Fruit fly (Drosophila melanogaster) whole organism, embryonic: ENCODE results near the gene CG33511.

Source experiments
- B-H1 ChIP-seq: fragments of 200-800 bp; sonication (Bioruptor generic); IDR thresholded peaks from 3 replicates; pipeline ENCODE4 v1.3.6; 2022; ENCODE audit warnings: missing biosample characterization, missing genetic modification characterization
- BEAF-32 ChIP-seq: fragments of 200-800 bp; sonication (Bioruptor generic); optimal IDR thresholded peaks from 3 replicates; lab custom pipeline; 2017; ENCODE audit warnings: missing biosample characterization, missing genetic modification characterization, mild to moderate bottlenecking, moderate library complexity, missing genetic modification reagents
- Blimp-1 ChIP-seq: fragments of 200-800 bp; sonication (Bioruptor generic); optimal IDR thresholded peaks from 3 replicates; lab custom pipeline; 2018; ENCODE audit warnings: missing biosample characterization, missing genetic modification characterization, mild to moderate bottlenecking, moderate library complexity, missing genetic modification reagents
- CG10209 ChIP-seq: fragments of 200-800 bp; sonication (Bioruptor generic); optimal IDR thresholded peaks from 3 replicates; lab custom pipeline; 2017; ENCODE audit warnings: missing biosample characterization, mild to moderate bottlenecking, missing genetic modification characterization, missing genetic modification reagents
- CG10267 ChIP-seq: fragments of 200-800 bp; sonication (Bioruptor generic); optimal IDR thresholded peaks from 2 replicates; lab custom pipeline; 2018; ENCODE audit warnings: missing biosample characterization, mild to moderate bottlenecking, missing genetic modification characterization, moderate library complexity
- CG10366 ChIP-seq: fragments of 200-800 bp; sonication (Bioruptor generic); IDR thresholded peaks from 2 replicates; pipeline ENCODE4 v1.3.6; 2022; ENCODE audit warnings: missing biosample characterization, missing genetic modification characterization
- CG1233 ChIP-seq: fragments of 200-800 bp; sonication (Bioruptor generic); optimal IDR thresholded peaks from 4 replicates; lab custom pipeline; 2018; ENCODE audit warnings: missing biosample characterization, mild to moderate bottlenecking, missing genetic modification characterization
- CG13296 ChIP-seq: fragments of 200-800 bp; sonication (Bioruptor generic); optimal IDR thresholded peaks from 3 replicates; lab custom pipeline; 2018; ENCODE audit warnings: missing biosample characterization, mild to moderate bottlenecking, missing genetic modification characterization
- CG13894 ChIP-seq: fragments of 200-800 bp; sonication (Bioruptor generic); optimal IDR thresholded peaks from 3 replicates; lab custom pipeline; 2018; ENCODE audit warnings: missing biosample characterization, mild to moderate bottlenecking, missing genetic modification characterization, moderate library complexity
- CG14050 ChIP-seq: fragments of 200-800 bp; sonication (Bioruptor generic); IDR thresholded peaks from 3 replicates; pipeline ENCODE4 v1.3.6; 2022; ENCODE audit warnings: missing biosample characterization, missing genetic modification characterization
- CG17359 ChIP-seq: fragments of 200-800 bp; sonication (Bioruptor generic); optimal IDR thresholded peaks from 3 replicates; lab custom pipeline; 2018; ENCODE audit warnings: missing biosample characterization, mild to moderate bottlenecking, missing genetic modification characterization, moderate library complexity
- CG18262 ChIP-seq: fragments of 200-800 bp; optimal IDR thresholded peaks from 3 replicates; lab custom pipeline; 2019; ENCODE audit warnings: missing biosample characterization, mild to moderate bottlenecking, missing genetic modification characterization, moderate library complexity
- CG31441 ChIP-seq: fragments of 200-800 bp; sonication (Bioruptor generic); IDR thresholded peaks from 2 replicates; pipeline ENCODE4 v1.3.6; 2022; ENCODE audit warnings: missing biosample characterization, missing genetic modification characterization
- CG3995 ChIP-seq: fragments of 200-800 bp; sonication (Bioruptor generic); optimal IDR thresholded peaks from 3 replicates; lab custom pipeline; 2016; ENCODE audit warnings: missing biosample characterization, missing genetic modification characterization
- CG4360 ChIP-seq: fragments of 200-800 bp; sonication (Bioruptor generic); IDR thresholded peaks from 2 replicates; pipeline ENCODE4 v1.3.6; 2022; ENCODE audit warnings: missing biosample characterization, missing genetic modification characterization
- CG6765 ChIP-seq: fragments of 200-800 bp; sonication (Bioruptor generic); optimal IDR thresholded peaks from 3 replicates; lab custom pipeline; 2017; ENCODE audit warnings: missing biosample characterization, mild to moderate bottlenecking, missing genetic modification characterization
- CG7745 ChIP-seq: fragments of 200-800 bp; sonication (Bioruptor generic); optimal IDR thresholded peaks from 2 replicates; lab custom pipeline; 2018; ENCODE audit warnings: missing biosample characterization, mild to moderate bottlenecking, missing genetic modification characterization, moderate library complexity
- CG7987 ChIP-seq: fragments of 200-800 bp; sonication (Bioruptor generic); optimal IDR thresholded peaks from 2 replicates; lab custom pipeline; 2018; ENCODE audit warnings: missing biosample characterization, mild to moderate bottlenecking, missing genetic modification characterization, moderate library complexity
- CG8765 ChIP-seq: fragments of 200-800 bp; sonication (Bioruptor generic); IDR thresholded peaks from 2 replicates; pipeline ENCODE4 v1.3.6; 2022; ENCODE audit warnings: missing biosample characterization, missing genetic modification characterization
- CG8924 ChIP-seq: fragments of 200-800 bp; optimal IDR thresholded peaks from 3 replicates; lab custom pipeline; 2019; ENCODE audit warnings: missing biosample characterization, mild to moderate bottlenecking, missing genetic modification characterization, moderate library complexity
- CG9876 ChIP-seq: fragments of 200-800 bp; sonication (Bioruptor generic); optimal IDR thresholded peaks from 2 replicates; lab custom pipeline; 2016; ENCODE audit warnings: missing biosample characterization, missing genetic modification characterization
- CG9932 ChIP-seq: fragments of 200-800 bp; sonication (Bioruptor generic); IDR thresholded peaks from 2 replicates; pipeline ENCODE4 v1.3.6; 2022; ENCODE audit warnings: missing biosample characterization, missing genetic modification characterization
- Drgx ChIP-seq: fragments of 200-800 bp; sonication (Bioruptor generic); IDR thresholded peaks from 2 replicates; pipeline ENCODE4 v1.3.6; 2022; ENCODE audit warnings: missing biosample characterization, missing genetic modification characterization
- HHEX ChIP-seq: fragments of 200-800 bp; sonication (Bioruptor generic); optimal IDR thresholded peaks from 3 replicates; lab custom pipeline; 2017; ENCODE audit warnings: missing biosample characterization, mild to moderate bottlenecking, missing genetic modification characterization, missing genetic modification reagents
- Hr39 ChIP-seq: fragments of >200 bp; optimal IDR thresholded peaks from 2 replicates; lab custom pipeline; 2017
- Lpt ChIP-seq: fragments of >200 bp; optimal IDR thresholded peaks from 2 replicates; lab custom pipeline; 2018; ENCODE audit warnings: missing biosample characterization, missing genetic modification characterization
- Meics ChIP-seq: fragments of 200-800 bp; sonication (Bioruptor generic); optimal IDR thresholded peaks from 2 replicates; lab custom pipeline; 2017; ENCODE audit warnings: missing biosample characterization, mild to moderate bottlenecking, missing genetic modification characterization
- NK7.1 ChIP-seq: fragments of 200-800 bp; sonication (Bioruptor generic); optimal IDR thresholded peaks from 3 replicates; lab custom pipeline; 2016; ENCODE audit warnings: missing biosample characterization, missing genetic modification characterization
- Neu2 ChIP-seq: fragments of 200-800 bp; sonication (Bioruptor generic); optimal IDR thresholded peaks from 3 replicates; lab custom pipeline; 2016; ENCODE audit warnings: missing biosample characterization, missing genetic modification characterization, borderline replicate concordance
- Sry-β ChIP-seq: fragments of 200-800 bp; sonication (Bioruptor generic); optimal IDR thresholded peaks from 2 replicates; lab custom pipeline; 2018; ENCODE audit warnings: missing biosample characterization, mild to moderate bottlenecking, missing genetic modification characterization, moderate library complexity
- Xrp1 ChIP-seq: fragments of 200-800 bp; sonication (Bioruptor generic); IDR thresholded peaks from 2 replicates; pipeline ENCODE4 v1.3.6; 2022; ENCODE audit warnings: missing biosample characterization, missing genetic modification characterization
- ac ChIP-seq: fragments of 200-800 bp; sonication (Bioruptor generic); optimal IDR thresholded peaks from 3 replicates; lab custom pipeline; 2017; ENCODE audit warnings: missing biosample characterization, mild to moderate bottlenecking, missing genetic modification characterization
- az2 ChIP-seq: fragments of 200-800 bp; sonication (Bioruptor generic); optimal IDR thresholded peaks from 3 replicates; lab custom pipeline; 2016; ENCODE audit warnings: missing biosample characterization, missing genetic modification characterization
- cas ChIP-seq: fragments of 200-800 bp; sonication (Bioruptor generic); IDR thresholded peaks from 2 replicates; pipeline ENCODE4 v1.3.6; 2022; ENCODE audit warnings: missing biosample characterization, missing genetic modification characterization
- chif ChIP-seq, 2 experiments: fragments of 200-800 bp; sonication (Bioruptor generic); optimal IDR thresholded peaks; 3 replicates each; lab custom pipeline; 2016; ENCODE audit warnings: missing biosample characterization in 2 of 2, missing genetic modification characterization in 2 of 2
- chn ChIP-seq: fragments of 200-800 bp; sonication (Bioruptor generic); optimal IDR thresholded peaks from 2 replicates; lab custom pipeline; 2016; ENCODE audit warnings: missing biosample characterization, missing genetic modification characterization
- dmrt11E ChIP-seq: fragments of 200-800 bp; sonication (Bioruptor generic); optimal IDR thresholded peaks from 3 replicates; lab custom pipeline; 2018; ENCODE audit warnings: missing biosample characterization, mild to moderate bottlenecking, missing genetic modification characterization, moderate library complexity
- dmrt99B ChIP-seq: fragments of 200-800 bp; sonication (Bioruptor generic); optimal IDR thresholded peaks from 2 replicates; lab custom pipeline; 2018; ENCODE audit warnings: missing biosample characterization, mild to moderate bottlenecking, missing genetic modification characterization, moderate library complexity
- gro ChIP-seq: fragments of 200-800 bp; sonication (Bioruptor generic); optimal IDR thresholded peaks from 2 replicates; lab custom pipeline; 2016; ENCODE audit warnings: missing biosample characterization, missing genetic modification characterization
- gsb ChIP-seq: fragments of 200-800 bp; sonication (Bioruptor generic); IDR thresholded peaks from 2 replicates; pipeline ENCODE4 v1.3.6; 2022; ENCODE audit warnings: missing biosample characterization, missing genetic modification characterization
- mld ChIP-seq: fragments of 200-800 bp; sonication (Bioruptor generic); IDR thresholded peaks from 3 replicates; pipeline ENCODE4 v1.3.6; 2022; ENCODE audit warnings: missing biosample characterization, missing genetic modification characterization; ENCODE audit not compliant: partially characterized antibody
- pros ChIP-seq: fragments of 200-800 bp; sonication (Bioruptor generic); optimal IDR thresholded peaks from 3 replicates; lab custom pipeline; 2019; ENCODE audit warnings: missing biosample characterization, mild to moderate bottlenecking, missing genetic modification characterization, moderate library complexity
- row ChIP-seq: fragments of 200-800 bp; sonication (Bioruptor generic); IDR thresholded peaks from 3 replicates; pipeline ENCODE4 v1.3.6; 2022; ENCODE audit warnings: missing biosample characterization, missing genetic modification characterization
- scrt ChIP-seq: fragments of 200-800 bp; sonication (Bioruptor generic); optimal IDR thresholded peaks from 2 replicates; lab custom pipeline; 2018; ENCODE audit warnings: missing biosample characterization, mild to moderate bottlenecking, missing genetic modification characterization, moderate library complexity
- sens ChIP-seq: fragments of 200-800 bp; sonication (Bioruptor generic); peaks from one replicate; lab custom pipeline; 2016; ENCODE audit warnings: missing biosample characterization, missing genetic modification characterization
- seq ChIP-seq: fragments of 200-800 bp; sonication (Bioruptor generic); IDR thresholded peaks from 2 replicates; pipeline ENCODE4 v1.3.6; 2022; ENCODE audit warnings: missing biosample characterization, missing genetic modification characterization
- sna ChIP-seq: fragments of 200-800 bp; sonication (Bioruptor generic); IDR thresholded peaks from 2 replicates; pipeline ENCODE4 v1.3.6; 2022; ENCODE audit warnings: missing biosample characterization, missing genetic modification characterization; ENCODE audit not compliant: partially characterized antibody
- trem ChIP-seq: fragments of 200-800 bp; optimal IDR thresholded peaks from 3 replicates; lab custom pipeline; 2019; ENCODE audit warnings: missing biosample characterization, mild to moderate bottlenecking, missing genetic modification characterization, moderate library complexity
- tup ChIP-seq: fragments of 200-800 bp; sonication (Bioruptor generic); optimal IDR thresholded peaks from 2 replicates; lab custom pipeline; 2016; ENCODE audit warnings: missing biosample characterization, mild to moderate bottlenecking, missing genetic modification characterization, moderate library complexity
- zen ChIP-seq: fragments of 200-800 bp; sonication (Bioruptor generic); optimal IDR thresholded peaks from 3 replicates; lab custom pipeline; 2018; ENCODE audit warnings: missing biosample characterization, mild to moderate bottlenecking, missing genetic modification characterization, moderate library complexity

CG33511 gene

DNA sequence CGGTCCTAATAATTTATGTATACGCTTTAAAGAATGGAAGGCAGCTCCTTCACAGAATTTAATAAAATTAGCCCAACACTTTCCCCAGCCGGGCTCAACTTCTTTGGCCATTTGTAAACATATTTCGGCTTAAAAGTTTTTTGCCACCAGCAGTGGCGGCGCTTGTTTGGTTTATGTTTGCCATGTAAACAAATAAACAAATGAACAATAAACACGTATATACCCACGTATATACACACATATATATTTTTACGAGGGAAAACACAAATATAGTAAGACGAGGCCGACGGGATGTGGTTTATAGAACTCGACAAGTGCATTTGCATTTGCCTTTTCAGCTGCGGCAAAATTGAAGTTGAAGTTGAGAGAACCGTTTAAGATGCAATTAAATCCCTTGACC is 44.6 kb downstream of the CG33511 start (continued):
- TF ChIP-seq CG6765 (GFP tag; lab: Kevin White, UChicago) (peak; percentile 59), trem (tag; lab: Kevin White, UChicago) (peak; percentile 38), CG10366 (no peak), CG14050 (GFP tag; lab: Robert Waterston, UW) (no peak), cas (GFP tag; lab: Robert Waterston, UW) (no peak), HHEX (GFP tag; lab: Kevin White, UChicago) (peak; percentile 57), CG10209 (GFP tag; lab: Kevin White, UChicago) (peak; percentile 17), CG13894 (no peak), NK7.1 (no peak), seq (GFP tag; lab: Robert Waterston, UW) (0 out of 2 replicates have a peak, but pooled peaks have one; percentile 11), CG9932 (no peak), sens (GFP tag; lab: Kevin White, UChicago) (peak; percentile 78), CG7745 (tag; lab: Kevin White, UChicago) (peak; percentile 36), dmrt99B (peak; percentile 29), Meics (GFP tag; lab: Kevin White, UChicago) (peak; percentile 54), chif (GFP tag; optimal IDR thresholded peaks at IDR 0.05; lab: Kevin White, UChicago) (peak in 1 of 2 experiments; percentile 6), mld (GFP tag; lab: Robert Waterston, UW) (no peak), Blimp-1 (peak; percentile 77), scrt (peak; percentile 55), BEAF-32 (no peak), CG3995 (GFP tag; lab: Kevin White, UChicago) (no peak), CG13296 (peak; percentile 33), sna (no peak), ac (GFP tag; lab: Kevin White, UChicago) (peak; percentile 39), CG9876 (GFP tag; lab: Kevin White, UChicago) (no peak)

DNA sequence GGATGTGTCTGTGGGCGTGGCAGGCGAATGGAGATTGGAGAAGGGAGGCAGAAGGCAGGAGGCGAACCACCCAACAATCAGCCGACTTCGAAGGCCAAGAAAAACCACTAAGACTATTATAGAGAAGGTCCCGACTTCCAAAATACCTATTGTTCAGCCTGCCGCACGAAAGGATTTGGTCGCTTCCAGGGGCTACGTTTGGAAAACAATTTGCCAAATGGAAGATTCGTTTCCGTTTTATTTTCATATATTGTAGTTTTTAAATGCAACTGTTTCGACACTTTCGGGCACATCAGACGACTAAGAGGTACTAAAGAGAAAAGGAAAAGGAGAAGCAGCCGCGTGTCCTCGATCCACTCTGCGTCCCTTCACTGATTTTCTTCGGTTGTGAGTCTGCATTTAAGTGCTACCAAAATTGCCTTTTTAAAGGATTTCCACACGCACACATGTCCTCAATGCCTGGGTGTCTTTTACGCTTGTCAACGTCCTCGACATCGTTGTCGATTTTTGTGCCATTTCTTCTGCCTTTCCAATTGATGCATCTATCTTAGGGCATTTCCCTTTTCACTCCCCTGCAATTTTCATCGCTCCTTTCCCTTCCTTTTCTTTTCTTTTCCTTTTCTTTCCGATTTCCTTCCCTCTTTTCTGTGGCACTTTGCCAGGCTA is 46.5 kb downstream of the CG33511 start:
- TF ChIP-seq Hr39 (lab: Kevin White, UChicago) (peak; percentile 7), CG17359 (tag; lab: Kevin White, UChicago) (peak; percentile 12), Sry-β (GFP tag; lab: Kevin White, UChicago) (no peak), Drgx (no peak), chn (GFP tag; lab: Kevin White, UChicago) (peak; percentile 19), Neu2 (no peak), zen (tag; lab: Kevin White, UChicago) (peak; percentile 37), Lpt (GFP tag; lab: Kevin White, UChicago) (no peak), CG8924 (tag; lab: Kevin White, UChicago) (no peak), tup (GFP tag; lab: Kevin White, UChicago) (no peak), pros (GFP tag; lab: Kevin White, UChicago) (peak; percentile 70), CG8765 (GFP tag; lab: Robert Waterston, UW) (peak; percentile 42; the same call in 1 of the 2 replicates), B-H1 (GFP tag; lab: Robert Waterston, UW) (no peak), Blimp-1 (peak; percentile 0), CG31441 (no peak; the same call in 1 of the 2 replicates), CG9876 (GFP tag; lab: Kevin White, UChicago) (no peak), CG1233 (GFP tag; lab: Kevin White, UChicago) (no peak), CG4360 (GFP tag; lab: Robert Waterston, UW) (no peak), gro (GFP tag; lab: Kevin White, UChicago) (no peak), Xrp1 (GFP tag; lab: Robert Waterston, UW) (peak; percentile 53; the same call in 1 of the 2 replicates), gsb (GFP tag; lab: Robert Waterston, UW) (no peak), CG7987 (no peak), row (GFP tag; lab: Robert Waterston, UW) (peak; percentile 53; the same call in 2 of the 3 replicates), CG18262 (tag; lab: Kevin White, UChicago) (no peak), CG10267 (tag; lab: Kevin White, UChicago) (no peak), dmrt11E (peak; percentile 15), az2 (GFP tag; lab: Kevin White, UChicago) (peak; percentile 20)
